Worm (Caenorhabditis elegans) whole organism, mixed stage, embryonic: ENCODE data around the gene mcd-1.

Source experiments
- M03D4.4 ChIP-seq: sonication (generic microtip); optimal IDR thresholded peaks from 2 replicates; lab custom pipeline; 2017; ENCODE audit warnings: mild to moderate bottlenecking, missing genetic modification characterization, missing compliant biosample characterization
- blmp-1 ChIP-seq: fragments of 150-350 bp; optimal IDR thresholded peaks from 2 replicates; lab custom pipeline; 2014; ENCODE audit warnings: missing biosample characterization, missing genetic modification characterization
- ceh-39 ChIP-seq: fragments of 150-350 bp; optimal IDR thresholded peaks from 2 replicates; lab custom pipeline; 2014; ENCODE audit warnings: missing biosample characterization, missing genetic modification characterization
- ceh-43 ChIP-seq: fragments of 200-800 bp; sonication (Bioruptor generic); optimal IDR thresholded peaks from 2 replicates; lab custom pipeline; 2018; ENCODE audit warnings: mild to moderate bottlenecking, missing genetic modification characterization, moderate library complexity, missing compliant biosample characterization
- ceh-83 ChIP-seq: fragments of 200-800 bp; sonication (Bioruptor generic); optimal IDR thresholded peaks from 2 replicates; lab custom pipeline; 2018; ENCODE audit warnings: mild to moderate bottlenecking, missing genetic modification characterization, missing compliant biosample characterization
- ces-1 ChIP-seq: fragments of 150-350 bp; optimal IDR thresholded peaks from 2 replicates; lab custom pipeline; 2014; ENCODE audit warnings: missing biosample characterization, missing genetic modification reagents, missing genetic modification characterization
- cnd-1 ChIP-seq: fragments of 200-800 bp; sonication (Bioruptor generic); optimal IDR thresholded peaks from 2 replicates; lab custom pipeline; 2018; ENCODE audit warnings: mild to moderate bottlenecking, missing genetic modification characterization, missing compliant biosample characterization
- drap-1 ChIP-seq: fragments of 200-800 bp; sonication (Bioruptor generic); optimal IDR thresholded peaks from 3 replicates; lab custom pipeline; 2018; ENCODE audit warnings: mild to moderate bottlenecking, missing genetic modification characterization, missing compliant biosample characterization
- elt-1 ChIP-seq: sonication (generic microtip); optimal IDR thresholded peaks from 2 replicates; lab custom pipeline; 2017; ENCODE audit warnings: missing genetic modification characterization, mild to moderate bottlenecking, missing compliant biosample characterization, antibody characterized with exemption, moderate library complexity, borderline replicate concordance; ENCODE audit not compliant: insufficient read depth
- elt-3 ChIP-seq: fragments of 150-350 bp; optimal IDR thresholded peaks from 2 replicates; lab custom pipeline; 2014; ENCODE audit warnings: missing biosample characterization, missing genetic modification characterization
- flh-1 ChIP-seq: fragments of 200-800 bp; sonication (Bioruptor generic); optimal IDR thresholded peaks from 2 replicates; lab custom pipeline; 2018; ENCODE audit warnings: mild to moderate bottlenecking, missing genetic modification characterization, moderate library complexity, missing compliant biosample characterization
- ham-2 ChIP-seq: fragments of 200-800 bp; sonication (Bioruptor generic); optimal IDR thresholded peaks from 2 replicates; lab custom pipeline; 2018; ENCODE audit warnings: mild to moderate bottlenecking, missing genetic modification characterization, missing compliant biosample characterization
- hlh-1 ChIP-seq: fragments of 150-350 bp; optimal IDR thresholded peaks from 2 replicates; lab custom pipeline; 2014; ENCODE audit warnings: missing biosample characterization, missing genetic modification reagents, missing genetic modification characterization
- lin-13 ChIP-seq: fragments of 150-350 bp; optimal IDR thresholded peaks from 2 replicates; lab custom pipeline; 2014; ENCODE audit warnings: missing biosample characterization, missing genetic modification characterization
- lin-32 ChIP-seq: fragments of 200-800 bp; sonication (Bioruptor generic); optimal IDR thresholded peaks from 2 replicates; lab custom pipeline; 2018; ENCODE audit warnings: mild to moderate bottlenecking, missing genetic modification characterization, missing compliant biosample characterization
- lsy-2 ChIP-seq: fragments of 150-350 bp; optimal IDR thresholded peaks from 2 replicates; lab custom pipeline; 2014; ENCODE audit warnings: missing biosample characterization, missing genetic modification characterization
- mab-5 ChIP-seq: fragments of 150-350 bp; optimal IDR thresholded peaks from 2 replicates; lab custom pipeline; 2014; ENCODE audit warnings: missing biosample characterization, missing genetic modification characterization
- mep-1 ChIP-seq: fragments of 150-350 bp; optimal IDR thresholded peaks from 2 replicates; lab custom pipeline; 2017; ENCODE audit warnings: missing biosample characterization, missing genetic modification reagents, missing genetic modification characterization, inconsistent platforms
- mls-2 ChIP-seq: sonication (generic microtip); optimal IDR thresholded peaks from 2 replicates; lab custom pipeline; 2016; ENCODE audit warnings: mild to moderate bottlenecking, missing genetic modification characterization, moderate library complexity, missing compliant biosample characterization
- nhr-12 ChIP-seq: fragments of 150-350 bp; optimal IDR thresholded peaks from 2 replicates; lab custom pipeline; 2014; ENCODE audit warnings: missing biosample characterization, missing genetic modification characterization
- nhr-2 ChIP-seq: fragments of 150-350 bp; optimal IDR thresholded peaks from 2 replicates; lab custom pipeline; 2014; ENCODE audit warnings: missing biosample characterization, missing genetic modification characterization
- nhr-237 ChIP-seq: fragments of 150-350 bp; optimal IDR thresholded peaks from 2 replicates; lab custom pipeline; 2014; ENCODE audit warnings: missing biosample characterization, missing genetic modification characterization
- nhr-76 ChIP-seq: sonication (generic microtip); optimal IDR thresholded peaks from 2 replicates; lab custom pipeline; 2017; ENCODE audit warnings: missing biosample characterization, missing genetic modification characterization
- pha-4 ChIP-seq: fragments of 150-350 bp; optimal IDR thresholded peaks from 2 replicates; lab custom pipeline; 2018; ENCODE audit warnings: missing biosample characterization, missing genetic modification reagents, missing genetic modification characterization
- sem-2 ChIP-seq: fragments of 200-800 bp; sonication (Bioruptor generic); optimal IDR thresholded peaks from 2 replicates; lab custom pipeline; 2018; ENCODE audit warnings: mild to moderate bottlenecking, missing genetic modification characterization, missing compliant biosample characterization
- sptf-1 ChIP-seq: sonication (generic microtip); optimal IDR thresholded peaks from 2 replicates; lab custom pipeline; 2017; ENCODE audit warnings: mild to moderate bottlenecking, missing genetic modification characterization, moderate library complexity, missing compliant biosample characterization
- tbx-8 ChIP-seq: fragments of 200-800 bp; sonication (Bioruptor generic); optimal IDR thresholded peaks from 2 replicates; lab custom pipeline; 2018; ENCODE audit warnings: mild to moderate bottlenecking, missing genetic modification characterization, moderate library complexity, missing compliant biosample characterization
- unc-120 ChIP-seq: sonication (generic microtip); optimal IDR thresholded peaks from 2 replicates; lab custom pipeline; 2017; ENCODE audit warnings: missing genetic modification characterization, missing compliant biosample characterization; ENCODE audit not compliant: poor library complexity, severe bottlenecking
- unc-39 ChIP-seq: fragments of 150-350 bp; optimal IDR thresholded peaks from 2 replicates; lab custom pipeline; 2014; ENCODE audit warnings: missing biosample characterization, missing genetic modification characterization
- unc-62 ChIP-seq: fragments of 150-350 bp; optimal IDR thresholded peaks from 2 replicates; lab custom pipeline; 2014; ENCODE audit warnings: missing biosample characterization, missing genetic modification reagents, missing genetic modification characterization
- zip-8 ChIP-seq: fragments of 150-350 bp; optimal IDR thresholded peaks from 2 replicates; lab custom pipeline; 2014; ENCODE audit warnings: missing biosample characterization, missing genetic modification characterization
- ztf-11 ChIP-seq: fragments of 150-350 bp; optimal IDR thresholded peaks from 2 replicates; lab custom pipeline; 2014; ENCODE audit warnings: missing biosample characterization, missing genetic modification characterization

mcd-1 gene

ce11 chrII:13919100-13919499 lies 30.8 kb downstream of the mcd-1 start:
- TF ChIP-seq lin-13 (tag; lab: Kevin White, UChicago): no peak
- no peak for TF ChIP-seq tbx-8 (GFP tag; lab: Kevin White, UChicago)

- no peak for TF ChIP-seq unc-62 (GFP tag; lab: Kevin White, UChicago)
- no peak for TF ChIP-seq unc-39 (tag; lab: Kevin White, UChicago)
- no peak for TF ChIP-seq elt-3 (tag; lab: Kevin White, UChicago)
- no peak for TF ChIP-seq lsy-2
- no peak for TF ChIP-seq zip-8
- no peak for TF ChIP-seq ceh-39 (tag; lab: Kevin White, UChicago)
- TF ChIP-seq blmp-1 (tag; lab: Kevin White, UChicago): no peak
- no peak for TF ChIP-seq lin-13 (tag; lab: Kevin White, UChicago)
- TF ChIP-seq mab-5 (tag; lab: Kevin White, UChicago): no peak
- no peak for TF ChIP-seq sptf-1 (tag; lab: Kevin White, UChicago)
- TF ChIP-seq sem-2 (GFP tag; lab: Kevin White, UChicago): no peak
- no peak for TF ChIP-seq unc-120
- TF ChIP-seq cnd-1: no peak
- no peak for TF ChIP-seq tbx-8 (GFP tag; lab: Kevin White, UChicago)
- TF ChIP-seq flh-1 (GFP tag; lab: Kevin White, UChicago): no peak
Observed at ce11 chrII:13924909-13925308, 36.6 kb downstream of the mcd-1 start, which contains the start of gene mltn-5. mltn-5 (plus strand) TSS chrII:13925209.

- TF ChIP-seq lsy-2 (no peak), mls-2 (tag; lab: Kevin White, UChicago) (no peak), mab-5 (tag; lab: Kevin White, UChicago) (no peak), elt-1 (no peak), nhr-237 (tag; lab: Kevin White, UChicago) (no peak), nhr-12 (tag; lab: Kevin White, UChicago) (no peak), lin-32 (GFP tag; lab: Kevin White, UChicago) (no peak), mep-1 (tag; lab: Kevin White, UChicago) (no peak), cnd-1 (no peak), ceh-43 (GFP tag; lab: Kevin White, UChicago) (no peak), unc-62 (GFP tag; lab: Kevin White, UChicago) (no peak), ces-1 (no peak), tbx-8 (GFP tag; lab: Kevin White, UChicago) (no peak), ham-2 (GFP tag; lab: Kevin White, UChicago) (no peak), lin-13 (tag; lab: Kevin White, UChicago) (no peak), nhr-76 (tag; lab: Kevin White, UChicago) (no peak), drap-1 (no peak)
- TF ChIP-seq, all 35 proteins: peak for 0
Observed at ce11 chrII:13931944-13932343, 43.6 kb downstream of the mcd-1 start, which contains the start of gene hot-3. hot-3 (minus strand) TSS chrII:13932044.

ce11 chrII:13933534-13933933 lies 45.2 kb downstream of the mcd-1 start:
- TF ChIP-seq M03D4.4 (tag; lab: Kevin White, UChicago) (no peak), ceh-83 (no peak), mab-5 (tag; lab: Kevin White, UChicago) (no peak), mls-2 (tag; lab: Kevin White, UChicago) (peak; percentile 4), hlh-1 (tag; lab: Kevin White, UChicago) (no peak), ceh-39 (tag; lab: Kevin White, UChicago) (no peak), blmp-1 (tag; lab: Kevin White, UChicago) (no peak), lin-13 (tag; lab: Kevin White, UChicago) (no peak)

- TF ChIP-seq lin-32 (GFP tag; lab: Kevin White, UChicago): no peak
- TF ChIP-seq ceh-43 (GFP tag; lab: Kevin White, UChicago): no peak
- no peak for TF ChIP-seq mab-5 (tag; lab: Kevin White, UChicago)
- TF ChIP-seq mep-1 (tag; lab: Kevin White, UChicago): no peak
- no peak for TF ChIP-seq unc-39 (tag; lab: Kevin White, UChicago)
- no peak for TF ChIP-seq ztf-11
- TF ChIP-seq zip-8: no peak
- no peak for TF ChIP-seq hlh-1 (tag; lab: Kevin White, UChicago)
- TF ChIP-seq pha-4 (tag; lab: Kevin White, UChicago): no peak
- TF ChIP-seq nhr-2 (tag; lab: Kevin White, UChicago): no peak
- no peak for TF ChIP-seq nhr-76 (tag; lab: Kevin White, UChicago)
- no peak for TF ChIP-seq elt-3 (tag; lab: Kevin White, UChicago)
- no peak for TF ChIP-seq cnd-1
- no peak for TF ChIP-seq sem-2 (GFP tag; lab: Kevin White, UChicago)
Observed at ce11 chrII:13935907-13936306, 47.6 kb downstream of the mcd-1 start.
